Fruit fly (Drosophila melanogaster): Measurements from ENCODE around the gene CG32365.

CG32365 gene

DNA sequence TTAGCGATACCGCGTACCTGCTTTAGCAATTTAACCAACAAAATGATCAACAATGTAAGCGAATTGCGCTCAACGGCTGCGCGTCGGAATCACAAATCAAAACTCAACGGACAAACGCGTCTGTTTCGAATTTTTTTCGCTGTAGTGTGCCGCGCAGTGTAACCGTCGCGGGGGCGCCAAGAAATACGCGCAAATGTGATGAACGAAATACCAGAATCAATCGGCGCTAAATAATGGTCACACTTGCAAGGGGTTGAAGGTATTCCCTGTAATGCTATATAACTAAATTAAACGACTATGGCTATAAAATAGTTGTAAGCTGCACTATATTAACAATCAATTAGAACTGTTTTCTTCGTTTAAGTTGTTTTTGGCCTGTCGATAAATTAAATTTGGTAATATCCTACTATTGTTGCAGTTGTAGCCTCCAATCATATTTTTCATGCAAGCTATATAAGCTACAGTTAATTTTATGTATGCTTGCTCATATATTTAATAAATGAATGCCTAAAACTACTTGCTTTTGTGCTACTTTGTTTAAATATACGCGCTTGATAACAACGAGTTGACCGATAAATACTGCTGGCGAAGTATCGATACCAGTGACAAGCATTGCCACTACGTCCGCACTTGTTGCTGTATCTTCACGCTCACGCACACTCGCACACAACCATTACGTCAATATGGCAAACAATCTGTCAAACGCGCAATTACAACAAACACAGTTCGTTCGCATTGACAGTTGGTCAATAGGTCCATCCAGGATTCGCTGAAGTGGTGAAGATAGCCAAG is 43.1 kb downstream of the CG32365 start, which contains the start of the genes pbl and CG8281 (continued):
- TF ChIP-seq D19A (tag; optimal IDR thresholded peaks at IDR 0.05) (no peak), ara (GFP tag; IDR thresholded peaks at IDR 0.05) (no peak), rib (GFP tag; IDR thresholded peaks at IDR 0.05) (no peak; the same call in 1 of the 2 replicates), sens-2 (GFP tag; IDR thresholded peaks at IDR 0.05) (0 out of 2 replicates have a peak, but pooled peaks have one; percentile 35), sd (tag; optimal IDR thresholded peaks at IDR 0.05) (no peak), ssp (GFP tag; IDR thresholded peaks at IDR 0.05) (peak; percentile 47), CG1024 (GFP tag; IDR thresholded peaks at IDR 0.05) (0 out of 2 replicates have a peak, but pooled peaks have one; percentile 36), CG14965 (GFP tag; optimal IDR thresholded peaks at IDR 0.05; ENCODE audit: borderline replicate concordance) (no peak), Xrp1 (GFP tag; IDR thresholded peaks at IDR 0.05) (peak; percentile 31; the same call in 1 of the 2 replicates), sna (GFP tag; IDR thresholded peaks at IDR 0.05; ENCODE audit: partially characterized antibody) (peak; percentile 65), kni (GFP tag; optimal IDR thresholded peaks at IDR 0.05) (no peak), CG17612 (GFP tag; IDR thresholded peaks at IDR 0.05) (no peak), hth (optimal IDR thresholded peaks at IDR 0.05) (no peak), cas (GFP tag; IDR thresholded peaks at IDR 0.05) (no peak), sug (tag; optimal IDR thresholded peaks at IDR 0.05) (peak; percentile 44), CG6272 (GFP tag; IDR thresholded peaks at IDR 0.05) (no peak), sob (GFP tag; IDR thresholded peaks at IDR 0.05) (no peak; the same call in 1 of the 2 replicates), tgo (GFP tag; IDR thresholded peaks at IDR 0.05) (no peak), inv (GFP tag; IDR thresholded peaks at IDR 0.05; ENCODE audit: partially characterized antibody) (peak; percentile 73), CG9437 (GFP tag; optimal IDR thresholded peaks at IDR 0.05) (peak; percentile 73), cwo (GFP tag; optimal IDR thresholded peaks at IDR 0.05) (peak; percentile 23), BtbVII (GFP tag; optimal IDR thresholded peaks at IDR 0.05) (peak; percentile 60), NC2β (GFP tag; optimal IDR thresholded peaks at IDR 0.05) (peak; percentile 48), CG9609 (GFP tag; optimal IDR thresholded peaks at IDR 0.05) (peak; percentile 56), CG13894 (tag; optimal IDR thresholded peaks at IDR 0.05) (peak; percentile 54), Drgx (GFP tag; IDR thresholded peaks at IDR 0.05) (peak; percentile 57; the same call in 1 of the 2 replicates), tin (GFP tag; optimal IDR thresholded peaks at IDR 0.05) (peak; percentile 66), CG42726 (GFP tag; IDR thresholded peaks at IDR 0.05; ENCODE audit: partially characterized antibody) (peak; percentile 60; the same call in 1 of the 2 replicates), ken (GFP tag; IDR thresholded peaks at IDR 0.05) (no peak), E2f2 (GFP tag; IDR thresholded peaks at IDR 0.05) (peak; percentile 90), dysf (GFP tag; IDR thresholded peaks at IDR 0.05) (peak; percentile 48; the same call in 1 of the 3 replicates), tna (GFP tag; IDR thresholded peaks at IDR 0.05; ENCODE audit: partially characterized antibody) (peak; percentile 67), CG1602 (GFP tag; optimal IDR thresholded peaks at IDR 0.05) (peak; percentile 2), Spps (tag; optimal IDR thresholded peaks at IDR 0.05) (no peak), Dfd (GFP tag; optimal IDR thresholded peaks at IDR 0.05) (no peak), CG3065 (GFP tag; optimal IDR thresholded peaks at IDR 0.05) (no peak), YL-1 (GFP tag; optimal IDR thresholded peaks at IDR 0.05) (peak; percentile 68), h (optimal IDR thresholded peaks at IDR 0.05) (no peak), CG33213 (GFP tag; optimal IDR thresholded peaks at IDR 0.05) (peak; percentile 49), CG18619 (GFP tag; optimal IDR thresholded peaks at IDR 0.05) (peak; percentile 26), NFAT (GFP tag; IDR thresholded peaks at IDR 0.05) (peak; percentile 45; the same call in 1 of the 2 replicates), dm (GFP tag; optimal IDR thresholded peaks at IDR 0.05) (peak; percentile 41), seq (GFP tag; IDR thresholded peaks at IDR 0.05) (0 out of 2 replicates have a peak, but pooled peaks have one; percentile 6), GATAe (GFP tag; conservative IDR thresholded peaks at IDR 0.05) (no peak), CG6765 (GFP tag; optimal IDR thresholded peaks at IDR 0.05) (peak; percentile 28), ham (GFP tag; IDR thresholded peaks at IDR 0.05) (no peak), CG5953 (GFP tag; IDR thresholded peaks at IDR 0.05) (no peak), Vsx1 (GFP tag; optimal IDR thresholded peaks at IDR 0.05) (no peak), luna (GFP tag; optimal IDR thresholded peaks at IDR 0.05) (no peak), Myb (GFP tag; optimal IDR thresholded peaks at IDR 0.05) (peak; percentile 94)

Data from whole organism, embryonic.